Fruit fly (Drosophila melanogaster) whole organism, adult: ENCODE measurements around the gene CG13609.

ENCODE experiments used
- CG12768 ChIP-seq: fragments of 200-800 bp; sonication (Bioruptor generic); optimal IDR thresholded peaks from 2 replicates; lab custom pipeline; 2017; ENCODE audit warnings: missing biosample characterization, missing genetic modification characterization, mild to moderate bottlenecking, moderate library complexity, missing genetic modification reagents
- CG14711 ChIP-seq: fragments of 200-800 bp; sonication (Bioruptor generic); optimal IDR thresholded peaks from 2 replicates; lab custom pipeline; 2018; ENCODE audit warnings: missing biosample characterization, mild to moderate bottlenecking, missing genetic modification characterization, moderate library complexity
- CG7045 ChIP-seq: fragments of 200-800 bp; sonication (Bioruptor generic); optimal IDR thresholded peaks from 2 replicates; lab custom pipeline; 2017; ENCODE audit warnings: missing biosample characterization, mild to moderate bottlenecking, missing genetic modification characterization
- CG7101 ChIP-seq: fragments of 200-800 bp; sonication (Bioruptor generic); optimal IDR thresholded peaks from 2 replicates; lab custom pipeline; 2018; ENCODE audit warnings: missing biosample characterization, mild to moderate bottlenecking, missing genetic modification characterization, moderate library complexity
- cic ChIP-seq: fragments of 200-800 bp; sonication (Bioruptor generic); optimal IDR thresholded peaks from 2 replicates; lab custom pipeline; 2017; ENCODE audit warnings: missing biosample characterization, mild to moderate bottlenecking, missing genetic modification characterization, moderate library complexity
- cnc ChIP-seq, 2 experiments: fragments of >200 bp; optimal IDR thresholded peaks; 2 replicates each; lab custom pipeline; 2017
- kay ChIP-seq: fragments of 200-800 bp; sonication (Bioruptor generic); peaks from one replicate; lab custom pipeline; 2016; ENCODE audit warnings: missing biosample characterization, missing genetic modification characterization, borderline replicate concordance
- ovo ChIP-seq: fragments of 200-800 bp; sonication (Bioruptor generic); optimal IDR thresholded peaks from 2 replicates; lab custom pipeline; 2016; ENCODE audit warnings: missing biosample characterization, missing genetic modification characterization
- toe ChIP-seq: fragments of 200-800 bp; sonication (Bioruptor generic); optimal IDR thresholded peaks from 2 replicates; lab custom pipeline; 2016; ENCODE audit warnings: missing biosample characterization, missing genetic modification characterization

- no peak for TF ChIP-seq cnc (optimal IDR thresholded peaks at IDR 0.05; lab: Kevin White, UChicago)
- TF ChIP-seq ovo (GFP tag; lab: Kevin White, UChicago) = no peak
- no peak for TF ChIP-seq CG14711 (tag; lab: Kevin White, UChicago)
- TF ChIP-seq CG12768 (GFP tag; lab: Kevin White, UChicago) = no peak
- TF ChIP-seq CG7101 (tag; lab: Kevin White, UChicago) = no peak
- no peak for TF ChIP-seq toe (GFP tag; lab: Kevin White, UChicago)
- no peak for TF ChIP-seq cic (GFP tag; lab: Kevin White, UChicago)
- no peak for TF ChIP-seq kay
- TF ChIP-seq CG7045 (GFP tag; lab: Kevin White, UChicago) = no peak
These were observed 48.6 kb downstream of the CG13609 start for dm6 chr3R:24275463-24275862.
